Fruit fly (Drosophila melanogaster): ENCODE measurements around the gene mRpL2.

Gene mRpL2

dm6 chr3L:11097982-11098663, 22.5 kb upstream of the mRpL2 start, which contains the start of the genes Irbp18 and APP-BP1 (continued):
- TF ChIP-seq CG17186 (GFP tag; optimal IDR thresholded peaks at IDR 0.05) (peak; percentile 87), CG9932 (GFP tag; IDR thresholded peaks at IDR 0.05) (peak; percentile 89), NC2α (GFP tag; optimal IDR thresholded peaks at IDR 0.05) (peak; percentile 84), pita (GFP tag; optimal IDR thresholded peaks at IDR 0.05) (no peak), Nf-YC (tag; optimal IDR thresholded peaks at IDR 0.05) (peak; percentile 82), Atf3 (GFP tag; optimal IDR thresholded peaks at IDR 0.05) (peak; percentile 93), CG4820 (GFP tag; optimal IDR thresholded peaks at IDR 0.05) (peak; percentile 93), bcd (GFP tag; optimal IDR thresholded peaks at IDR 0.05) (peak; percentile 95), Dbx (GFP tag; IDR thresholded peaks at IDR 0.05) (peak; percentile 90), sug (tag; optimal IDR thresholded peaks at IDR 0.05) (peak; percentile 89), CG9215 (GFP tag; IDR thresholded peaks at IDR 0.05) (peak; percentile 86), nmo (GFP tag; optimal IDR thresholded peaks at IDR 0.05) (peak; percentile 96), Antp (GFP tag; optimal IDR thresholded peaks at IDR 0.05) (peak; percentile 86), tgo (GFP tag; IDR thresholded peaks at IDR 0.05) (peak; percentile 85), CG10366 (GFP tag; IDR thresholded peaks at IDR 0.05) (peak; percentile 84), zfh1 (GFP tag; IDR thresholded peaks at IDR 0.05) (peak; percentile 84), CG8765 (GFP tag; IDR thresholded peaks at IDR 0.05) (peak; percentile 67), shn (GFP tag; optimal IDR thresholded peaks at IDR 0.05) (peak; percentile 90), cwo (GFP tag; optimal IDR thresholded peaks at IDR 0.05) (peak; percentile 90), CG12104 (GFP tag; optimal IDR thresholded peaks at IDR 0.05) (peak; percentile 95), CG10431 (GFP tag; optimal IDR thresholded peaks at IDR 0.05) (peak; percentile 78), CG18599 (GFP tag; optimal IDR thresholded peaks at IDR 0.05) (peak; percentile 95), CG34422 (GFP tag; IDR thresholded peaks at IDR 0.05) (peak; percentile 87), slbo (GFP tag; IDR thresholded peaks at IDR 0.05) (peak; percentile 88), dmrt99B (tag; optimal IDR thresholded peaks at IDR 0.05) (peak; percentile 91), CG8388 (GFP tag; optimal IDR thresholded peaks at IDR 0.05) (peak; percentile 91), ci (GFP tag; IDR thresholded peaks at IDR 0.05) (peak; percentile 84), CG17568 (GFP tag; optimal IDR thresholded peaks at IDR 0.05) (peak; percentile 87), unc-4 (GFP tag; IDR thresholded peaks at IDR 0.05; ENCODE audit: partially characterized antibody) (peak; percentile 32; the same call in 1 of the 2 replicates), CG1529 (GFP tag; optimal IDR thresholded peaks at IDR 0.05) (peak; percentile 86), Spps (tag; optimal IDR thresholded peaks at IDR 0.05) (peak; percentile 87), CG15073 (GFP tag; optimal IDR thresholded peaks at IDR 0.05) (peak; percentile 45), CG6765 (GFP tag; optimal IDR thresholded peaks at IDR 0.05) (peak; percentile 88), chn (GFP tag; optimal IDR thresholded peaks at IDR 0.05) (peak; percentile 96), CkIIα-i1 (GFP tag; IDR thresholded peaks at IDR 0.05) (0 out of 2 replicates have a peak, but pooled peaks have one; percentile 31), CG1024 (GFP tag; IDR thresholded peaks at IDR 0.05) (peak; percentile 63), CG12236 (GFP tag; optimal IDR thresholded peaks at IDR 0.05) (peak; percentile 90), CG9876 (GFP tag; optimal IDR thresholded peaks at IDR 0.05) (peak; percentile 84), CG6791 (GFP tag; IDR thresholded peaks at IDR 0.05; ENCODE audit: partially characterized antibody) (no peak; the same call in 2 of the 3 replicates), CG13624 (GFP tag; optimal IDR thresholded peaks at IDR 0.05) (peak; percentile 95), Nf-YB (GFP tag; optimal IDR thresholded peaks at IDR 0.05) (peak; percentile 78), CG3163 (GFP tag; optimal IDR thresholded peaks at IDR 0.05) (peak; percentile 80), klu (GFP tag; IDR thresholded peaks at IDR 0.05) (peak; percentile 80; the same call in 1 of the 2 replicates), pnt (GFP tag; optimal IDR thresholded peaks at IDR 0.05) (peak; percentile 89), unpg (GFP tag; optimal IDR thresholded peaks at IDR 0.05) (peak; percentile 93), NC2β (GFP tag; optimal IDR thresholded peaks at IDR 0.05) (peak; percentile 93), CG10274 (GFP tag; optimal IDR thresholded peaks at IDR 0.05) (peak; percentile 78), disco-r (GFP tag; optimal IDR thresholded peaks at IDR 0.05) (peak; percentile 93), pb (GFP tag; optimal IDR thresholded peaks at IDR 0.05) (peak; percentile 81), exex (tag; optimal IDR thresholded peaks at IDR 0.05) (peak; percentile 72)

All from whole organism, embryonic.